Fruit fly (Drosophila melanogaster) whole organism, embryonic: ENCODE measurements around the gene CG12702.

Experiments used
- Ada2b ChIP-seq: fragments of 200-800 bp; sonication (Bioruptor generic); IDR thresholded peaks from 2 replicates; pipeline ENCODE4 v1.3.6; 2022; ENCODE audit warnings: missing biosample characterization, missing genetic modification characterization
- Atf3 ChIP-seq: fragments of 200-800 bp; sonication (Bioruptor generic); optimal IDR thresholded peaks from 3 replicates; lab custom pipeline; 2016; ENCODE audit warnings: missing biosample characterization, missing genetic modification characterization
- CG10274 ChIP-seq: fragments of 200-800 bp; sonication (Bioruptor generic); optimal IDR thresholded peaks from 3 replicates; lab custom pipeline; 2017; ENCODE audit warnings: missing biosample characterization, mild to moderate bottlenecking, missing genetic modification characterization
- CG10462 ChIP-seq: fragments of 200-800 bp; sonication (Bioruptor generic); optimal IDR thresholded peaks from 2 replicates; lab custom pipeline; 2016; ENCODE audit warnings: missing biosample characterization, missing genetic modification characterization
- CG12071 ChIP-seq: fragments of 200-800 bp; sonication (Bioruptor generic); optimal IDR thresholded peaks from 3 replicates; lab custom pipeline; 2018; ENCODE audit warnings: missing biosample characterization, mild to moderate bottlenecking, missing genetic modification characterization
- CG15696 ChIP-seq: fragments of 200-800 bp; sonication (Bioruptor generic); optimal IDR thresholded peaks from 2 replicates; lab custom pipeline; 2019; ENCODE audit warnings: missing biosample characterization, mild to moderate bottlenecking, missing genetic modification characterization, moderate library complexity
- CG16779 ChIP-seq: fragments of 200-800 bp; sonication (Bioruptor generic); IDR thresholded peaks from 2 replicates; pipeline ENCODE4 v1.3.6; 2022; ENCODE audit warnings: missing biosample characterization, missing genetic modification characterization
- CG18599 ChIP-seq: fragments of 200-800 bp; sonication (Bioruptor generic); optimal IDR thresholded peaks from 3 replicates; lab custom pipeline; 2017; ENCODE audit warnings: missing biosample characterization, missing genetic modification characterization, mild to moderate bottlenecking, moderate library complexity, missing genetic modification reagents
- CG2678 ChIP-seq: fragments of 200-800 bp; sonication (Bioruptor generic); optimal IDR thresholded peaks from 3 replicates; lab custom pipeline; 2019; ENCODE audit warnings: missing biosample characterization, mild to moderate bottlenecking, missing genetic modification characterization, moderate library complexity
- CG30403 ChIP-seq: fragments of 200-800 bp; sonication (Bioruptor generic); optimal IDR thresholded peaks from 3 replicates; lab custom pipeline; 2016; ENCODE audit warnings: missing biosample characterization, missing genetic modification characterization
- CG31224 ChIP-seq: fragments of 200-800 bp; sonication (Bioruptor generic); IDR thresholded peaks from 2 replicates; pipeline ENCODE4 v1.3.6; 2022; ENCODE audit warnings: missing biosample characterization, missing genetic modification characterization
- CG5245 ChIP-seq: fragments of 200-800 bp; sonication (Bioruptor generic); optimal IDR thresholded peaks from 3 replicates; lab custom pipeline; 2016; ENCODE audit warnings: missing biosample characterization, missing genetic modification characterization
- CG8290 ChIP-seq, 3 experiments: fragments of 200-800 bp; sonication (Bioruptor generic); optimal IDR thresholded peaks; 2 replicates each; lab custom pipeline; 2016 to 2019; ENCODE audit warnings: missing biosample characterization in 3 of 3, missing genetic modification characterization in 3 of 3, mild to moderate bottlenecking in 2 of 3, moderate library complexity in 1 of 3
- CG8388 ChIP-seq: fragments of 200-800 bp; sonication (Bioruptor generic); optimal IDR thresholded peaks from 2 replicates; lab custom pipeline; 2019; ENCODE audit warnings: missing biosample characterization, mild to moderate bottlenecking, missing genetic modification characterization, moderate library complexity
- CG8924 ChIP-seq: fragments of 200-800 bp; optimal IDR thresholded peaks from 3 replicates; lab custom pipeline; 2019; ENCODE audit warnings: missing biosample characterization, mild to moderate bottlenecking, missing genetic modification characterization, moderate library complexity
- D ChIP-seq, 2 experiments: fragments of 200-800 bp in 1 of 2; fragments of >200 bp in 1 of 2; sonication (Bioruptor generic) in 1 of 2; optimal IDR thresholded peaks; 2 replicates in 1 of 2; 3 replicates in 1 of 2; lab custom pipeline; 2017; ENCODE audit warnings: mild to moderate bottlenecking in 1 of 2, missing biosample characterization in 1 of 2, missing genetic modification characterization in 1 of 2, missing genetic modification reagents in 1 of 2
- D19A ChIP-seq: fragments of 200-800 bp; optimal IDR thresholded peaks from 3 replicates; lab custom pipeline; 2019; ENCODE audit warnings: missing biosample characterization, mild to moderate bottlenecking, missing genetic modification characterization, moderate library complexity
- D19B ChIP-seq: fragments of 200-800 bp; sonication (Bioruptor generic); optimal IDR thresholded peaks from 2 replicates; lab custom pipeline; 2017; ENCODE audit warnings: missing biosample characterization, mild to moderate bottlenecking, missing genetic modification characterization
- Dbx ChIP-seq: fragments of 200-800 bp; sonication (Bioruptor generic); IDR thresholded peaks from 3 replicates; pipeline ENCODE4 v1.3.6; 2022; ENCODE audit warnings: missing biosample characterization, missing genetic modification characterization
- Gsc ChIP-seq: fragments of 200-800 bp; sonication (Bioruptor generic); IDR thresholded peaks from 2 replicates; pipeline ENCODE4 v1.3.6; 2022; ENCODE audit warnings: missing biosample characterization, missing genetic modification characterization
- Nf-YB ChIP-seq: fragments of 200-800 bp; sonication (Bioruptor generic); optimal IDR thresholded peaks from 3 replicates; lab custom pipeline; 2019; ENCODE audit warnings: missing biosample characterization, mild to moderate bottlenecking, missing genetic modification characterization, moderate library complexity
- Oaz ChIP-seq: fragments of 200-800 bp; sonication (Bioruptor generic); IDR thresholded peaks from 2 replicates; pipeline ENCODE4 v1.3.6; 2022; ENCODE audit warnings: missing biosample characterization, missing genetic modification characterization
- Sox102F ChIP-seq: fragments of 200-800 bp; sonication (Bioruptor generic); optimal IDR thresholded peaks from 2 replicates; lab custom pipeline; 2018; ENCODE audit warnings: missing biosample characterization, mild to moderate bottlenecking, missing genetic modification characterization, moderate library complexity
- Sry-β ChIP-seq: fragments of 200-800 bp; sonication (Bioruptor generic); optimal IDR thresholded peaks from 2 replicates; lab custom pipeline; 2018; ENCODE audit warnings: missing biosample characterization, mild to moderate bottlenecking, missing genetic modification characterization, moderate library complexity
- TFAM ChIP-seq: fragments of 200-800 bp; sonication (Bioruptor generic); optimal IDR thresholded peaks from 2 replicates; lab custom pipeline; 2017; ENCODE audit warnings: missing biosample characterization, missing genetic modification characterization, inconsistent platforms
- Taf1 ChIP-seq: fragments of 200-800 bp; sonication (Bioruptor generic); IDR thresholded peaks from 2 replicates; pipeline ENCODE4 v1.3.6; 2022; ENCODE audit warnings: missing biosample characterization, missing genetic modification characterization
- Vsx1 ChIP-seq: fragments of 200-800 bp; sonication (Bioruptor generic); optimal IDR thresholded peaks from 2 replicates; lab custom pipeline; 2017; ENCODE audit warnings: missing biosample characterization, mild to moderate bottlenecking, missing genetic modification characterization, missing genetic modification reagents
- ap ChIP-seq: fragments of 200-800 bp; sonication (Bioruptor generic); IDR thresholded peaks from 2 replicates; pipeline ENCODE4 v1.3.6; 2022; ENCODE audit warnings: missing biosample characterization, missing genetic modification characterization
- ash1 ChIP-seq: fragments of 200-800 bp; sonication (Bioruptor generic); optimal IDR thresholded peaks from 2 replicates; lab custom pipeline; 2018; ENCODE audit warnings: missing biosample characterization, mild to moderate bottlenecking, missing genetic modification characterization
- bbx ChIP-seq: fragments of 200-800 bp; sonication (Bioruptor generic); IDR thresholded peaks from 2 replicates; pipeline ENCODE4 v1.3.6; 2022; ENCODE audit warnings: missing biosample characterization, missing genetic modification characterization; ENCODE audit not compliant: partially characterized antibody
- bsh ChIP-seq, 2 experiments: fragments of 200-800 bp; sonication (Bioruptor generic); optimal IDR thresholded peaks; 2 replicates each; lab custom pipeline; 2017 to 2018; ENCODE audit warnings: mild to moderate bottlenecking in 2 of 2, missing biosample characterization in 2 of 2, missing genetic modification characterization in 2 of 2, moderate library complexity in 1 of 2
- btn ChIP-seq: fragments of 200-800 bp; sonication (Bioruptor generic); optimal IDR thresholded peaks from 2 replicates; lab custom pipeline; 2016; ENCODE audit warnings: missing biosample characterization, missing genetic modification characterization
- caup ChIP-seq: fragments of 200-800 bp; sonication (Bioruptor generic); optimal IDR thresholded peaks from 3 replicates; lab custom pipeline; 2017; ENCODE audit warnings: missing biosample characterization, mild to moderate bottlenecking, missing genetic modification characterization, moderate library complexity; ENCODE audit not compliant: severe bottlenecking
- crp ChIP-seq, 2 experiments: fragments of 200-800 bp; sonication (Bioruptor generic); optimal IDR thresholded peaks; 2 replicates in 1 of 2; 3 replicates in 1 of 2; lab custom pipeline; 2017; ENCODE audit warnings: missing biosample characterization in 2 of 2, missing genetic modification characterization in 2 of 2, mild to moderate bottlenecking in 1 of 2, moderate library complexity in 1 of 2
- en ChIP-seq: fragments of 200-800 bp; sonication (Bioruptor generic); optimal IDR thresholded peaks from 2 replicates; lab custom pipeline; 2016; ENCODE audit warnings: missing biosample characterization, missing genetic modification characterization
- exex ChIP-seq: fragments of 200-800 bp; sonication (Bioruptor generic); optimal IDR thresholded peaks from 4 replicates; lab custom pipeline; 2018; ENCODE audit warnings: missing biosample characterization, mild to moderate bottlenecking, missing genetic modification characterization, moderate library complexity
- ind ChIP-seq: fragments of 200-800 bp; sonication (Bioruptor generic); optimal IDR thresholded peaks from 3 replicates; lab custom pipeline; 2016; ENCODE audit warnings: missing biosample characterization, missing genetic modification characterization
- kay ChIP-seq: fragments of 200-800 bp; sonication (Bioruptor generic); optimal IDR thresholded peaks from 2 replicates; lab custom pipeline; 2016; ENCODE audit warnings: missing biosample characterization, missing genetic modification characterization
- klu ChIP-seq: fragments of 200-800 bp; sonication (Bioruptor generic); IDR thresholded peaks from 2 replicates; pipeline ENCODE4 v1.3.6; 2022; ENCODE audit warnings: missing biosample characterization, missing genetic modification characterization
- maf-S ChIP-seq: fragments of 200-800 bp; sonication (Bioruptor generic); optimal IDR thresholded peaks from 2 replicates; lab custom pipeline; 2016; ENCODE audit warnings: missing biosample characterization, missing genetic modification characterization
- mam ChIP-seq: fragments of 200-800 bp; sonication (Bioruptor generic); optimal IDR thresholded peaks from 3 replicates; lab custom pipeline; 2016; ENCODE audit warnings: missing biosample characterization, missing genetic modification characterization
- nom ChIP-seq: fragments of 200-800 bp; sonication (Bioruptor generic); optimal IDR thresholded peaks from 2 replicates; lab custom pipeline; 2017; ENCODE audit warnings: missing biosample characterization, missing genetic modification characterization, mild to moderate bottlenecking, moderate library complexity, missing genetic modification reagents
- prd ChIP-seq, 3 experiments: fragments of >200 bp in 2 of 3; fragments of 200-800 bp in 1 of 3; sonication (Bioruptor generic) in 1 of 3; optimal IDR thresholded peaks in 2 of 3; IDR thresholded peaks in 1 of 3; 2 replicates in 2 of 3; 3 replicates in 1 of 3; pipeline versions ENCODE4 v1.3.6 to Lab custom; 2017 to 2022; ENCODE audit warnings: missing biosample characterization in 1 of 3, missing genetic modification characterization in 1 of 3
- pum ChIP-seq: fragments of 200-800 bp; sonication (Bioruptor generic); optimal IDR thresholded peaks from 2 replicates; lab custom pipeline; 2016; ENCODE audit warnings: missing biosample characterization, missing genetic modification characterization
- so ChIP-seq: fragments of 200-800 bp; sonication (Bioruptor generic); IDR thresholded peaks from 3 replicates; pipeline ENCODE4 v1.3.6; 2022; ENCODE audit warnings: missing biosample characterization, missing genetic modification characterization
- sob ChIP-seq: fragments of 200-800 bp; sonication (Bioruptor generic); IDR thresholded peaks from 2 replicates; pipeline ENCODE4 v1.3.6; 2022; ENCODE audit warnings: missing biosample characterization, missing genetic modification characterization
- tup ChIP-seq: fragments of 200-800 bp; sonication (Bioruptor generic); optimal IDR thresholded peaks from 2 replicates; lab custom pipeline; 2016; ENCODE audit warnings: missing biosample characterization, mild to moderate bottlenecking, missing genetic modification characterization, moderate library complexity
- unc-4 ChIP-seq: fragments of 200-800 bp; sonication (Bioruptor generic); IDR thresholded peaks from 2 replicates; pipeline ENCODE4 v1.3.6; 2022; ENCODE audit warnings: missing biosample characterization, missing genetic modification characterization; ENCODE audit not compliant: partially characterized antibody

The CG12702 gene

DNA sequence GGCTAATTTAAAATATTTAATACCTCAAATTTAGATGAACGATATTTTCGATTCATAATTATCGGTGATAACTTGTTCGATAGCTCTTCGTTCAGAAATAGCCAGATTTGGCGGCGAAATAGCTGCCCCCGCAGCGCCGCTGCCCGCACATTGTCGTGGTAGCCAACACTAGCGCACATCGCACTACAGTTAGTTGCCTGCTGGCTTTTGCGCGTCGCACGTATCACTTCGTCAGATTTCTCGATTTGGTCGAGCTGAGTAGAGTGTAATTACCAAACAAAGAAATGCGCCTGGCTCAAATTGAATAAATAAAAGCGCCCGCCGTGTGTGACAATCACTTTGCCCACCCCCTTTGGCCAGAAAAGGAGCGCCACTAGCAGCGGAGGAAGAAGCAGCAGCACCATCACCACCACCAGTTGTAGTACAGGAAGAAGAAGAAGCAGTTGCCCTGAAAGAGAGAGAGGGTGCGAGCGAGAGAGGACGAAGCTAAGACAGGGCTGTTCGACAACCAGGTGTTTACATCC, 14.0 kb downstream of the CG12702 start, which contains the start of gene Abcd3 (continued):
- TF ChIP-seq CG12071 (GFP tag; lab: Kevin White, UChicago) (peak; percentile 52), Sry-β (peak; percentile 99), pum (GFP tag; lab: Kevin White, UChicago) (no peak), en (no peak), prd (optimal IDR thresholded peaks at IDR 0.05; lab: Kevin White, UChicago) (no peak), prd (GFP tag; IDR thresholded peaks at IDR 0.05; lab: Robert Waterston, UW) (no peak), CG2678 (peak; percentile 43), CG18599 (GFP tag; lab: Kevin White, UChicago) (peak; percentile 66), Vsx1 (GFP tag; lab: Kevin White, UChicago) (no peak), CG5245 (GFP tag; lab: Kevin White, UChicago) (no peak), Nf-YB (GFP tag; lab: Kevin White, UChicago) (peak; percentile 13), tup (no peak), CG30403 (no peak), kay (GFP tag; lab: Kevin White, UChicago) (no peak), CG15696 (tag; lab: Kevin White, UChicago) (no peak), bsh (GFP tag; optimal IDR thresholded peaks at IDR 0.05; lab: Kevin White, UChicago) (no peak), CG31224 (GFP tag; lab: Robert Waterston, UW) (0 out of 2 replicates have a peak, but pooled peaks have one; percentile 10), CG8290 (GFP tag; optimal IDR thresholded peaks at IDR 0.05; lab: Kevin White, UChicago) (peak; percentile 54), CG8290 (tag; optimal IDR thresholded peaks at IDR 0.05; lab: Kevin White, UChicago) (peak; percentile 86 to 93), caup (GFP tag; lab: Kevin White, UChicago) (peak; percentile 45), unc-4 (GFP tag; lab: Robert Waterston, UW) (peak; percentile 71), nom (GFP tag; lab: Kevin White, UChicago) (peak; percentile 73), Taf1 (GFP tag; lab: Robert Waterston, UW) (no peak), exex (tag; lab: Kevin White, UChicago) (peak; percentile 54), D19B (GFP tag; lab: Kevin White, UChicago) (no peak), crp (GFP tag; optimal IDR thresholded peaks at IDR 0.05; lab: Kevin White, UChicago) (peak in 1 of 2 experiments; percentile 72), CG10274 (GFP tag; lab: Kevin White, UChicago) (no peak), CG8388 (GFP tag; lab: Kevin White, UChicago) (no peak), so (peak; percentile 74; the same call in 2 of the 3 replicates), TFAM (GFP tag; lab: Kevin White, UChicago) (no peak), Sox102F (no peak), btn (GFP tag; lab: Kevin White, UChicago) (no peak), D (optimal IDR thresholded peaks at IDR 0.05; lab: Kevin White, UChicago) (no peak), D (GFP tag; optimal IDR thresholded peaks at IDR 0.05; lab: Kevin White, UChicago) (peak; percentile 32), D19A (peak; percentile 6), Ada2b (no peak), klu (GFP tag; lab: Robert Waterston, UW) (no peak), ash1 (no peak), Atf3 (GFP tag; lab: Kevin White, UChicago) (no peak), sob (GFP tag; lab: Robert Waterston, UW) (peak; percentile 47; the same call in 1 of the 2 replicates), ind (GFP tag; lab: Kevin White, UChicago) (no peak), maf-S (no peak), Gsc (GFP tag; lab: Robert Waterston, UW) (no peak), Oaz (GFP tag; lab: Robert Waterston, UW) (no peak), mam (GFP tag; lab: Kevin White, UChicago) (no peak), CG8924 (tag; lab: Kevin White, UChicago) (peak; percentile 69), CG16779 (no peak), CG10462 (GFP tag; lab: Kevin White, UChicago) (no peak), Dbx (GFP tag; lab: Robert Waterston, UW) (peak; percentile 14; the same call in 1 of the 3 replicates), ap (GFP tag; lab: Robert Waterston, UW) (no peak), bbx (GFP tag; lab: Robert Waterston, UW) (peak; percentile 65)
